Worm (Caenorhabditis elegans): Measurements from ENCODE around the gene ugt-20.

Gene ugt-20

DNA sequence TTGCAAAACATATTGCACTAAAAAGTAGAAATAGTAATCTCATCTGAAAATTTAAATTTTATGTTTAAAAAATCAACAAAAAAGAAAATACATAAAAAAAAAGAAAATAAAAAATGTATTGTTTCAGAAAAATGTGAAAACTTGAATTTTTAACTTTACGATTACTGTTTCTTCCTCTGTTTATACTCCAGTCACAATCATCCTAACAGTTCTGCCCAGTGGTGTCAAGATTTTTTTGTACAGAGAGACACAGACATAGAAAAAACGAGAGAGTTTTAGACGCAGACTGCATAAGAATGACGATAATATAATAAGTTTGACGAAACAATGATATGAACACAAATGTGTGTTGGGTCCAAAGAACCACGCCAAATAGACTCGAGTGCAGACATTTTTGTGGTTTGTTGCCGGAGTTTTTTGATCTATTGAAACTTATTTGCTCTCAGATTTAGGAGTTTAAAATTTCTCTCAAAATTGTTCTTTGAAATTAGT, at the start of gene ugt-20:
ugt-20 (minus strand) TSS at position 51 of the 492 bp plus-strand sequence.
- peak; percentile 74 for TF ChIP-seq gmeb-1 (tag; optimal IDR thresholded peaks at IDR 0.05)
- TF ChIP-seq elt-3 (tag; optimal IDR thresholded peaks at IDR 0.05): no peak
- TF ChIP-seq skn-1 (tag; optimal IDR thresholded peaks at IDR 0.05): no peak
- peak; percentile 28 for TF ChIP-seq egl-27 (tag; optimal IDR thresholded peaks at IDR 0.05)
- TF ChIP-seq mab-5 (tag; optimal IDR thresholded peaks at IDR 0.05): no peak
- TF ChIP-seq lin-13 (GFP tag; optimal IDR thresholded peaks at IDR 0.05): no peak
- no peak for TF ChIP-seq nhr-6 (tag; optimal IDR thresholded peaks at IDR 0.05)
- TF ChIP-seq sma-9 (GFP tag; optimal IDR thresholded peaks at IDR 0.05): peak; percentile 93
- no peak for TF ChIP-seq sma-9 (tag; optimal IDR thresholded peaks at IDR 0.05)
- TF ChIP-seq ZK546.5 (tag; optimal IDR thresholded peaks at IDR 0.05): no peak
- peak; percentile 6 for TF ChIP-seq nhr-25 (tag; optimal IDR thresholded peaks at IDR 0.05)
- TF ChIP-seq ceh-82 (tag; optimal IDR thresholded peaks at IDR 0.05): no peak
- TF ChIP-seq mdl-1 (tag; optimal IDR thresholded peaks at IDR 0.05): peak in 1 of 2 experiments; percentile 26
- TF ChIP-seq nhr-237 (tag; optimal IDR thresholded peaks at IDR 0.05): no peak
- TF ChIP-seq dmd-4 (tag; optimal IDR thresholded peaks at IDR 0.05): no peak
- TF ChIP-seq fos-1 (tag; optimal IDR thresholded peaks at IDR 0.05): peak; percentile 84
- TF ChIP-seq sma-3 (GFP tag; optimal IDR thresholded peaks at IDR 0.05): peak; percentile 74
- peak; percentile 48 for TF ChIP-seq nhr-129 (tag; optimal IDR thresholded peaks at IDR 0.05)
- TF ChIP-seq crh-2 (tag; optimal IDR thresholded peaks at IDR 0.05): peak; percentile 80
- TF ChIP-seq F13H6.1 (tag; optimal IDR thresholded peaks at IDR 0.05): peak; percentile 54
- TF ChIP-seq alr-1 (tag; optimal IDR thresholded peaks at IDR 0.05): no peak

DNA sequence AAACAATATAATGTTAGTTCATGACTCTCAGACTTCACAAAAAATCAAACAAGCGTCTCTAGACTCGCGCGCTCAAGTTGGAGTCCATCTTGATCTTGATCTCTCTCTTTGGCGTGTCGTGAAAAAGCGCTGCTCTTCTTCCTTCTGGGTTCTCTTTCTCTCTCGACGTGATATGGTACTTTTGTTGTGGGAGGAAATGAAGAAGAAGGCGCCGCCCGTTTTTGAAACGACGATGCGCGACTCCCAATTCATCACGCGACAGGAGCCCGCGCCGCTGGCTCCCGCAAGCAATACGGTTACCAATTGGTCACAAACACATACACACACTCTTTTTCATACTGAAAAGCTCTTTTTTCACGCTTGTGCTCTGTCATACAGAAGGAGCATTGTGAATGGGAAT, 47.0 kb upstream of the ugt-20 start:
- TF ChIP-seq lin-11 (tag; optimal IDR thresholded peaks at IDR 0.05) (no peak), nhr-6 (tag; optimal IDR thresholded peaks at IDR 0.05) (no peak), ama-1 (optimal IDR thresholded peaks at IDR 0.05) (no peak), nhr-129 (tag; optimal IDR thresholded peaks at IDR 0.05) (peak; percentile 26), mab-5 (tag; optimal IDR thresholded peaks at IDR 0.05) (no peak), F13H6.1 (tag; optimal IDR thresholded peaks at IDR 0.05) (peak; percentile 16), Y55F3AM.14 (GFP tag; optimal IDR thresholded peaks at IDR 0.05) (no peak)

DNA sequence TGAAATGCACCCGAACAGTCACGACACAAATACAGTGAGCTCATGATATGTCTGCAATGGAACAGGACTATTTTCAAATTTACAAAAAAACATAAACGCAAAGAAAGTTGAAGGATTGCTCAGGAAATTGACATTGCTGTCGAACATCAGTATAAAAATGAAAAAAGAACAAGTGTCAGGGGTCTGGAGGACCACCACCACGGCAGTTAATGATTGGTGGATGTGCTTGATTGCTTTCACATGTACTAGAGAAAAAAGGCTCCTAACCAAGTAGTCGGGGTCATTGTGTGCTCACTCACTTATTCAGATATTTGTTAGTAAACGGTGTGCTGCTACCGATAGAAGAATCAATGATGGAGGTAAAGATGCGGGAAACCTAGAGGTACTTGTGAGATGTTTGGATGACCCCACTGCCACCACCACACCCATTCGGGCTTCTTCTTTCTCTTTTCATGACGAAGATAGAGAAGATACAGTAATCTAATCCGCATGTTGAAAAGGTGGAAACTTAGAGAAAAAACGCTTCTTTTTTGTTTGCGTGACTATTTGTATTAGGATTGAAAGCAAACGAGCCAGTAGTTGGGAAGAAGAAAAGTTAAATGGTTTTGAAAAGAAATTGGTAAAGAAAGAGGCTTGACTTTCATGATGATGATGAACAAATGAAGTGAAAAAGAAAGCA, 44.0 kb upstream of the ugt-20 start, which contains the start of gene M03D4.4:
M03D4.4 (minus strand) TSS at position 51 of the 679 bp plus-strand sequence.
- TF ChIP-seq nhr-237 (tag; optimal IDR thresholded peaks at IDR 0.05): no peak
- no peak for TF ChIP-seq elt-1 (tag; optimal IDR thresholded peaks at IDR 0.05)
- TF ChIP-seq F13H6.1 (tag; optimal IDR thresholded peaks at IDR 0.05): peak; percentile 42
- no peak for TF ChIP-seq ztf-11 (tag; optimal IDR thresholded peaks at IDR 0.05)

DNA sequence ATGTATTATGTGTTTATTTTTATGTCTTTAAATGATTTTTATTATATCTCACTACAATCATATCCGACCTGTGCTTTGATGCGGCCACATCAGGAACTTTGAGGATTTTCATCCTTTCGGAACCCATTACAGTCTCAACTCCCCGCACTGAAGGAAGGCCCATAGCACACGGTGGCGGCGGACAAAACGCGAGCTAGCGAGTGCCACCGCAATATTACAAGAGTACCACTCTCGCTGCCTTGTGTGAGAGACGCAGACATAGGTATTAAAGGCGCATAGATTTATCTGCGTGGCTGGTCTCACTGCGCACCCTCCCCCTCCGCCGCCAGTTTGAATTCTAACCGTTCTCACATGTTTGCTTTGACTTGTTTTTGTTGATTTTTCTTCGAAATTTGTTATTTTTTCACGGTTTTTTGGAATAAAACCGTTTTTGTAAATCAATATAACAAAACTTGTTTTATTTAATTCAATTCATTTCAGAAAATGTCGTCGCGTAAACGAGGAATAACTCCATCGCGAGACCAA, 34.4 kb upstream of the ugt-20 start, which contains the start of gene zen-4:
zen-4 (plus strand) TSS at position 475 of the 525 bp plus-strand sequence.
- TF ChIP-seq aly-2 (tag; optimal IDR thresholded peaks at IDR 0.05): no peak
- peak; percentile 92 for TF ChIP-seq snpc-4 (tag; optimal IDR thresholded peaks at IDR 0.05)
- peak; percentile 36 for TF ChIP-seq gmeb-1 (tag; optimal IDR thresholded peaks at IDR 0.05)
- TF ChIP-seq ama-1 (optimal IDR thresholded peaks at IDR 0.05): no peak
- TF ChIP-seq ztf-4 (tag; optimal IDR thresholded peaks at IDR 0.05): no peak
- TF ChIP-seq nhr-6 (tag; optimal IDR thresholded peaks at IDR 0.05): no peak
- TF ChIP-seq peb-1 (tag; optimal IDR thresholded peaks at IDR 0.05): no peak
- TF ChIP-seq F13H6.1 (tag; optimal IDR thresholded peaks at IDR 0.05): peak; percentile 32
- no peak for TF ChIP-seq ztf-11 (tag; optimal IDR thresholded peaks at IDR 0.05)
- peak; percentile 2 for TF ChIP-seq C34F6.9 (tag; optimal IDR thresholded peaks at IDR 0.05)
- TF ChIP-seq nhr-129 (tag; optimal IDR thresholded peaks at IDR 0.05): peak; percentile 9
- TF ChIP-seq lin-11 (tag; optimal IDR thresholded peaks at IDR 0.05): no peak
- TF ChIP-seq lin-13 (GFP tag; optimal IDR thresholded peaks at IDR 0.05): peak; percentile 65
- no peak for TF ChIP-seq zag-1 (tag; optimal IDR thresholded peaks at IDR 0.05)
- TF ChIP-seq ztf-1 (GFP tag; conservative IDR thresholded peaks at IDR 0.05): no peak
- no peak for TF ChIP-seq nhr-10 (tag; optimal IDR thresholded peaks at IDR 0.05)
- no peak for TF ChIP-seq mbf-1 (tag; optimal IDR thresholded peaks at IDR 0.05)
- peak; percentile 42 for TF ChIP-seq ceh-16 (tag; optimal IDR thresholded peaks at IDR 0.05)
- no peak for TF ChIP-seq nhr-77 (tag; optimal IDR thresholded peaks at IDR 0.05)
- no peak for TF ChIP-seq elt-1 (tag; optimal IDR thresholded peaks at IDR 0.05)
- no peak for TF ChIP-seq ceh-82 (tag; optimal IDR thresholded peaks at IDR 0.05)
- no peak for TF ChIP-seq dmd-4 (tag; optimal IDR thresholded peaks at IDR 0.05)
- no peak for TF ChIP-seq sem-4 (tag; optimal IDR thresholded peaks at IDR 0.05)
- TF ChIP-seq Y55F3AM.14 (GFP tag; optimal IDR thresholded peaks at IDR 0.05): no peak
- TF ChIP-seq alr-1 (tag; optimal IDR thresholded peaks at IDR 0.05): no peak
- TF ChIP-seq skn-1 (tag; optimal IDR thresholded peaks at IDR 0.05): no peak
- no peak for TF ChIP-seq nhr-12 (tag; optimal IDR thresholded peaks at IDR 0.05)
- TF ChIP-seq egl-27 (tag; optimal IDR thresholded peaks at IDR 0.05): no peak
- no peak for TF ChIP-seq elt-3 (tag; optimal IDR thresholded peaks at IDR 0.05)
